Worm (Caenorhabditis elegans) whole organism, young adult: ENCODE results near the gene mpz-3.

Experiments
- F22D6.2 ChIP-seq: sonication (generic microtip); optimal IDR thresholded peaks from 2 replicates; lab custom pipeline; 2016; ENCODE audit warnings: mild to moderate bottlenecking, missing genetic modification characterization, missing compliant biosample characterization
- ama-1 ChIP-seq, 3 experiments: fragments of 150-350 bp in 1 of 3; sonication (generic microtip) in 2 of 3; optimal IDR thresholded peaks; 2 replicates each; lab custom pipeline; 2014 to 2018; ENCODE audit warnings: missing biosample characterization in 2 of 3, missing genetic modification characterization in 2 of 3, missing genetic modification reagents in 2 of 3
- cebp-1 ChIP-seq, 2 experiments: fragments of 200-800 bp in 1 of 2; sonication (Bioruptor generic) in 1 of 2; sonication (generic microtip) in 1 of 2; IDR thresholded peaks in 1 of 2; optimal IDR thresholded peaks in 1 of 2; 2 replicates each; pipeline versions ENCODE4 v1.3.6 to Lab custom; 2017 to 2022; ENCODE audit warnings: missing compliant biosample characterization in 2 of 2, missing genetic modification characterization in 2 of 2, mild to moderate bottlenecking in 1 of 2, missing genetic modification reagents in 1 of 2, moderate library complexity in 1 of 2
- die-1 ChIP-seq: sonication (generic microtip); optimal IDR thresholded peaks from 2 replicates; lab custom pipeline; 2016; ENCODE audit warnings: missing genotype, mild to moderate bottlenecking, missing genetic modification characterization, missing compliant biosample characterization
- dpl-1 ChIP-seq: fragments of 150-350 bp; optimal IDR thresholded peaks from 2 replicates; lab custom pipeline; 2014; ENCODE audit warnings: missing biosample characterization, missing genetic modification reagents, missing genetic modification characterization
- madf-8 ChIP-seq: fragments of 200-800 bp; sonication (Bioruptor generic); conservative IDR thresholded peaks from 2 replicates; pipeline ENCODE4 v1.3.6; 2022; ENCODE audit warnings: missing genetic modification reagents, missing genetic modification characterization, missing compliant biosample characterization
- mes-4 ChIP-seq: sonication (generic microtip); optimal IDR thresholded peaks from 2 replicates; lab custom pipeline; 2016; ENCODE audit warnings: missing genotype, missing genetic modification characterization, missing compliant biosample characterization
- pha-4 ChIP-seq: fragments of 150-350 bp; sonication (generic microtip); optimal IDR thresholded peaks from 2 replicates; lab custom pipeline; 2014; ENCODE audit warnings: missing biosample characterization, missing genetic modification reagents, missing genetic modification characterization
- sptf-2 ChIP-seq: fragments of 200-800 bp; sonication (Bioruptor generic); optimal IDR thresholded peaks from 2 replicates; lab custom pipeline; 2018; ENCODE audit warnings: mild to moderate bottlenecking, missing genetic modification characterization, missing compliant biosample characterization
- unc-62 ChIP-seq: fragments of 150-350 bp; optimal IDR thresholded peaks from 2 replicates; lab custom pipeline; 2014; ENCODE audit warnings: missing biosample characterization, missing genetic modification reagents, missing genetic modification characterization

DNA sequence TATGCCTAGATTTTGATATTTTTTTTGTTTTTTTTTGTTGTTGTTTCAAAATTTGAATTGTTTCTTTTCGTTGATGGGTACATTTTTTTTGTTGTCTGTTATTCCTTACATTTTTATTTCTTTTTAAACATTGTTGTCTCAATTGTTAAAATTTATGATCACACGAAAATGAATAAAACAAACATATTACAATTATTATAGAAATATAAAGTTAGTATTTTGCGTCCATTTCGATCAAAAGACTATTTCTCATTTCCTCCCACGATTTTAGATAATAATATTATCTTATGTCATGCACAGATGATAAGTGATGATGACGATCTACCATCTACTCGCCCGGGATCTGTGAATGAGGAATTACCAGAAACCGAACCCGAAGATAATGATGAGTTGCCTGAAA is 10.5 kb downstream of the mpz-3 start, which contains the start of gene wrn-1:
- TF ChIP-seq ama-1 (optimal IDR thresholded peaks at IDR 0.05; lab: Kevin White, UChicago) (no peak), ama-1 (GFP tag; optimal IDR thresholded peaks at IDR 0.05; lab: Kevin White, UChicago) (no peak), cebp-1 (GFP tag; IDR thresholded peaks at IDR 0.05; lab: Robert Waterston, UW) (no peak), cebp-1 (tag; optimal IDR thresholded peaks at IDR 0.05; lab: Kevin White, UChicago) (no peak), F22D6.2 (tag; lab: Kevin White, UChicago) (no peak), pha-4 (tag; lab: Kevin White, UChicago) (no peak), mes-4 (tag; lab: Kevin White, UChicago) (no peak), die-1 (no peak), sptf-2 (GFP tag; lab: Kevin White, UChicago) (no peak), madf-8 (GFP tag; lab: Robert Waterston, UW) (no peak), dpl-1 (GFP tag; lab: Kevin White, UChicago) (no peak), unc-62 (no peak)
